Worm (Caenorhabditis elegans): Measurements from ENCODE around the gene emg-1.

The emg-1 gene

DNA sequence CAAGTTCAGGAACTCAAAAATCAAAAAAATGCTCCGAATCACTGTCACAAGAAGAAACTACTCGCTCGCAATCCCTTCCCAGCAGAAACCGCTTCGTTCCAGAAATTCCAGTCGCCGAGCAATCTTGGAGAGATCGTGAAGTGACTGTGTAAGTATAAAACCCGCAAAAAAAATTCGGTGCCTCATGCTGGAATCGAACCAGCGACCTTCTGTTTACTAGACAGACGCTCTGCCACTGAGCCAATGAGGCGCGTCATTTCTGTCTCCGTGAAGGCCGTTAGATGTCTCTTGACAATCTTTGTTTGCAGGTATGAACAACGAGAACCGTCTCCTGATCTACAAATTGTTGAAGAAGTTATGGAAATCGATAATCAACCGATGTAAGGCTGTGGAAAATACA is 24.8 kb upstream of the emg-1 start (continued):
- TF ChIP-seq lin-54 (GFP tag; optimal IDR thresholded peaks at IDR 0.05) = peak; percentile 45
- no peak for TF ChIP-seq ztf-3 (GFP tag; optimal IDR thresholded peaks at IDR 0.05)
- TF ChIP-seq nfya-2 (GFP tag; IDR thresholded peaks at IDR 0.05) = 0 out of 2 replicates have a peak, but pooled peaks have one; percentile 8
- TF ChIP-seq hrde-1 (tag; optimal IDR thresholded peaks at IDR 0.05; ENCODE audit: borderline replicate concordance) = peak; percentile 62
- TF ChIP-seq ama-1 (optimal IDR thresholded peaks at IDR 0.05) = no peak
- TF ChIP-seq ama-1 (GFP tag; optimal IDR thresholded peaks at IDR 0.05) = peak; percentile 68 to 78
- 0 out of 2 replicates have a peak, but pooled peaks have one; percentile 50 for TF ChIP-seq Y53G8AR.9 (GFP tag; conservative IDR thresholded peaks at IDR 0.05)
- TF ChIP-seq nhr-120 (GFP tag; IDR thresholded peaks at IDR 0.05) = no peak
- TF ChIP-seq K11D2.4 (GFP tag; IDR thresholded peaks at IDR 0.05) = 0 out of 2 replicates have a peak, but pooled peaks have one; percentile 36
- TF ChIP-seq F22D6.2 (tag; optimal IDR thresholded peaks at IDR 0.05) = no peak
- TF ChIP-seq pbrm-1 (GFP tag; IDR thresholded peaks at IDR 0.05) = no peak
- TF ChIP-seq hmg-1.2 (GFP tag; IDR thresholded peaks at IDR 0.05) = peak; percentile 67
- TF ChIP-seq egl-44 (GFP tag; IDR thresholded peaks at IDR 0.05) = peak; percentile 89
- no peak for TF ChIP-seq ccch-3 (GFP tag; optimal IDR thresholded peaks at IDR 0.05)
- no peak for TF ChIP-seq dpff-1 (tag; optimal IDR thresholded peaks at IDR 0.05)
- TF ChIP-seq F55B11.4 (tag; optimal IDR thresholded peaks at IDR 0.05; ENCODE audit: borderline replicate concordance, insufficient read depth) = no peak
- peak; percentile 65 for TF ChIP-seq ztf-25 (GFP tag; IDR thresholded peaks at IDR 0.05)
- no peak for TF ChIP-seq xnd-1 (tag; optimal IDR thresholded peaks at IDR 0.05)
- TF ChIP-seq aptf-2 (GFP tag; conservative IDR thresholded peaks at IDR 0.05) = no peak
- no peak for TF ChIP-seq egrh-3 (GFP tag; IDR thresholded peaks at IDR 0.05)
- peak; percentile 31; the same call in 1 of the 2 replicates for TF ChIP-seq B0336.3 (GFP tag; IDR thresholded peaks at IDR 0.05)
- TF ChIP-seq mes-4 (tag; optimal IDR thresholded peaks at IDR 0.05) = no peak
- peak; percentile 80 for TF ChIP-seq snpc-1.3 (tag; optimal IDR thresholded peaks at IDR 0.05; ENCODE audit: insufficient read depth)
- peak; percentile 76 for TF ChIP-seq ztf-18 (tag; optimal IDR thresholded peaks at IDR 0.05)
- TF ChIP-seq F39B2.1 (GFP tag; IDR thresholded peaks at IDR 0.05) = no peak
- TF ChIP-seq ceh-79 (tag; optimal IDR thresholded peaks at IDR 0.05) = peak; percentile 53
- TF ChIP-seq lsl-1 (GFP tag; optimal IDR thresholded peaks at IDR 0.05) = peak; percentile 57
- peak; percentile 23 for TF ChIP-seq nhr-27 (tag; optimal IDR thresholded peaks at IDR 0.05)
- TF ChIP-seq repo-1 (tag; optimal IDR thresholded peaks at IDR 0.05) = peak; percentile 18
- TF ChIP-seq ceh-91 (GFP tag; IDR thresholded peaks at IDR 0.05) = peak; percentile 32; the same call in 1 of the 2 replicates
- no peak for TF ChIP-seq Y67H2A.10 (GFP tag; conservative IDR thresholded peaks at IDR 0.05)
- TF ChIP-seq bed-1 (GFP tag; IDR thresholded peaks at IDR 0.05) = 0 out of 2 replicates have a peak, but pooled peaks have one; percentile 69
- peak; percentile 50 for TF ChIP-seq snpc-1.1 (tag; optimal IDR thresholded peaks at IDR 0.05; ENCODE audit: insufficient read depth)
- TF ChIP-seq let-526 (GFP tag; IDR thresholded peaks at IDR 0.05) = peak; percentile 66; the same call in 1 of the 2 replicates
- no peak for TF ChIP-seq ets-4 (GFP tag; optimal IDR thresholded peaks at IDR 0.05)
- TF ChIP-seq F37B4.10 (GFP tag; IDR thresholded peaks at IDR 0.05) = 0 out of 2 replicates have a peak, but pooled peaks have one; percentile 80
- TF ChIP-seq gei-17 (GFP tag; optimal IDR thresholded peaks at IDR 0.05) = no peak
- no peak for TF ChIP-seq bed-2 (GFP tag; IDR thresholded peaks at IDR 0.05)
- TF ChIP-seq rpc-1 (optimal IDR thresholded peaks at IDR 0.05) = peak; percentile 71
- peak; percentile 85 for TF ChIP-seq rpc-1 (tag; optimal IDR thresholded peaks at IDR 0.05)
- peak; percentile 51 for TF ChIP-seq F10E7.11 (tag; optimal IDR thresholded peaks at IDR 0.05)
- no peak for TF ChIP-seq T26A5.8 (tag; optimal IDR thresholded peaks at IDR 0.05)
- TF ChIP-seq lin-35 (GFP tag; optimal IDR thresholded peaks at IDR 0.05) = peak in 1 of 3 experiments; percentile 41
- TF ChIP-seq him-1 (tag; optimal IDR thresholded peaks at IDR 0.05) = peak; percentile 42
- peak; percentile 68 for TF ChIP-seq lir-1 (GFP tag; conservative IDR thresholded peaks at IDR 0.05)
- TF ChIP-seq ceh-58 (GFP tag; IDR thresholded peaks at IDR 0.05) = peak; percentile 80; the same call in 1 of the 2 replicates
- no peak for TF ChIP-seq pha-4 (tag; optimal IDR thresholded peaks at IDR 0.05)
- TF ChIP-seq athp-1 (tag; optimal IDR thresholded peaks at IDR 0.05) = peak; percentile 70
- peak; percentile 51; the same call in 1 of the 2 replicates for TF ChIP-seq rcor-1 (GFP tag; IDR thresholded peaks at IDR 0.05)

Data from whole organism, young adult.